Worm (Caenorhabditis elegans) whole organism, L4 larva: ENCODE results near the gene F35D11.1.
A peak's percentile ranks its signal among the peaks of the same experiment; 100 is the strongest.

ENCODE experiments used
- F10B5.3 ChIP-seq: sonication (generic microtip); optimal IDR thresholded peaks from 2 replicates; lab custom pipeline; 2016; ENCODE audit warnings: mild to moderate bottlenecking, missing genetic modification characterization, missing compliant biosample characterization
- F44E2.7 ChIP-seq: fragments of 200-800 bp; sonication (Bioruptor generic); IDR thresholded peaks from 2 replicates; pipeline ENCODE4 v2.1.2; 2022; ENCODE audit warnings: missing genetic modification characterization, missing compliant biosample characterization
- F49E8.2 ChIP-seq: sonication (generic microtip); optimal IDR thresholded peaks from 2 replicates; lab custom pipeline; 2016; ENCODE audit warnings: missing compliant biosample characterization, mild to moderate bottlenecking, missing genetic modification characterization, borderline replicate concordance
- R02D3.7 ChIP-seq: fragments of 150-350 bp; sonication (generic microtip); optimal IDR thresholded peaks from 3 replicates; lab custom pipeline; 2014; ENCODE audit warnings: missing biosample characterization, missing genetic modification characterization
- Y48G9A.11 ChIP-seq: fragments of 200-800 bp; sonication (Bioruptor generic); IDR thresholded peaks from 2 replicates; pipeline ENCODE4 v1.3.6; 2022; ENCODE audit warnings: missing genetic modification reagents, missing genetic modification characterization, missing compliant biosample characterization
- ZK337.2 ChIP-seq: fragments of 200-800 bp; sonication (Bioruptor generic); IDR thresholded peaks from 2 replicates; pipeline ENCODE4 v1.3.6; 2022; ENCODE audit warnings: missing genetic modification reagents, missing genetic modification characterization, missing compliant biosample characterization
- aha-1 ChIP-seq: fragments of 150-350 bp; peaks from one replicate; lab custom pipeline; 2014; ENCODE audit warnings: missing biosample characterization, missing genetic modification characterization
- arid-1 ChIP-seq: fragments of 200-800 bp; sonication (Bioruptor generic); conservative IDR thresholded peaks from 2 replicates; pipeline ENCODE4 v1.3.6; 2022; ENCODE audit warnings: missing genetic modification reagents, missing genetic modification characterization, missing compliant biosample characterization
- ceh-28 ChIP-seq: fragments of 150-350 bp; optimal IDR thresholded peaks from 2 replicates; lab custom pipeline; 2014; ENCODE audit warnings: missing biosample characterization, missing genetic modification reagents, missing genetic modification characterization
- ces-1 ChIP-seq: fragments of 150-350 bp; sonication (generic microtip); optimal IDR thresholded peaks from 4 replicates; lab custom pipeline; 2014; ENCODE audit warnings: missing biosample characterization, missing genetic modification reagents, missing genetic modification characterization
- cey-2 ChIP-seq: sonication (generic microtip); optimal IDR thresholded peaks from 3 replicates; lab custom pipeline; 2017; ENCODE audit warnings: missing genetic modification characterization, mild to moderate bottlenecking, missing compliant biosample characterization, antibody characterized with exemption, borderline replicate concordance; ENCODE audit not compliant: insufficient read depth
- daf-12 ChIP-seq: fragments of 150-350 bp; optimal IDR thresholded peaks from 2 replicates; lab custom pipeline; 2014; ENCODE audit warnings: missing biosample characterization, missing genetic modification reagents, missing genetic modification characterization
- daf-16 ChIP-seq, 3 experiments: sonication (generic microtip); optimal IDR thresholded peaks; 2 replicates each; lab custom pipeline; 2016 to 2017; ENCODE audit warnings: missing genetic modification characterization in 3 of 3, missing genetic modification reagents in 3 of 3, mild to moderate bottlenecking in 2 of 3, missing compliant biosample characterization in 2 of 3, missing biosample characterization in 1 of 3, moderate library complexity in 1 of 3
- daf-19 ChIP-seq: fragments of 200-800 bp; sonication (Bioruptor generic); conservative IDR thresholded peaks from 2 replicates; pipeline ENCODE4 v1.3.6; 2022; ENCODE audit warnings: missing genetic modification characterization, missing compliant biosample characterization
- dmd-6 ChIP-seq: fragments of 200-800 bp; sonication (Bioruptor generic); IDR thresholded peaks from 2 replicates; pipeline ENCODE4 v1.3.6; 2022; ENCODE audit warnings: missing genetic modification reagents, missing genetic modification characterization, missing compliant biosample characterization
- dmd-8 ChIP-seq: fragments of 200-800 bp; sonication (Bioruptor generic); IDR thresholded peaks from 2 replicates; pipeline ENCODE4 v1.3.6; 2022; ENCODE audit warnings: missing genetic modification characterization, missing compliant biosample characterization
- dmd-9 ChIP-seq: fragments of 200-800 bp; sonication (Bioruptor generic); IDR thresholded peaks from 2 replicates; pipeline ENCODE4 v1.3.6; 2022; ENCODE audit warnings: missing genetic modification reagents, missing genetic modification characterization, missing compliant biosample characterization
- duxl-1 ChIP-seq: sonication (generic microtip); optimal IDR thresholded peaks from 2 replicates; lab custom pipeline; 2016; ENCODE audit warnings: mild to moderate bottlenecking, missing genetic modification characterization, moderate library complexity, missing compliant biosample characterization; ENCODE audit not compliant: poor library complexity
- gei-8 ChIP-seq: fragments of 200-800 bp; sonication (Bioruptor generic); optimal IDR thresholded peaks from 2 replicates; lab custom pipeline; 2018; ENCODE audit warnings: mild to moderate bottlenecking, missing genetic modification characterization, missing compliant biosample characterization
- lin-1 ChIP-seq: fragments of 200-800 bp; sonication (Bioruptor generic); IDR thresholded peaks from 2 replicates; pipeline ENCODE4 v1.3.6; 2022; ENCODE audit warnings: missing genetic modification reagents, missing genetic modification characterization, missing compliant biosample characterization
- lin-38 ChIP-seq: fragments of 200-800 bp; sonication (Bioruptor generic); IDR thresholded peaks from 2 replicates; pipeline ENCODE4 v1.3.6; 2022; ENCODE audit warnings: missing genetic modification reagents, missing genetic modification characterization, missing compliant biosample characterization
- lin-39 ChIP-seq: fragments of 150-350 bp; optimal IDR thresholded peaks from 2 replicates; lab custom pipeline; 2014; ENCODE audit warnings: missing biosample characterization, missing genetic modification reagents, missing genetic modification characterization
- lir-3 ChIP-seq: sonication (generic microtip); optimal IDR thresholded peaks from 2 replicates; lab custom pipeline; 2016; ENCODE audit warnings: mild to moderate bottlenecking, missing genetic modification characterization, missing compliant biosample characterization
- madf-5 ChIP-seq, 2 experiments: fragments of 200-800 bp; sonication (Bioruptor generic); IDR thresholded peaks; 2 replicates each; pipeline ENCODE4 v1.3.6; 2022; ENCODE audit warnings: missing compliant biosample characterization in 2 of 2, missing genetic modification characterization in 2 of 2
- mdl-1 ChIP-seq, 2 experiments: fragments of 150-350 bp in 1 of 2; sonication (generic microtip) in 1 of 2; optimal IDR thresholded peaks; 2 replicates each; lab custom pipeline; 2014 to 2017; ENCODE audit warnings: missing biosample characterization in 2 of 2, missing genetic modification characterization in 2 of 2
- mdt-29 ChIP-seq: fragments of 200-800 bp; sonication (Bioruptor generic); IDR thresholded peaks from 2 replicates; pipeline ENCODE4 v1.3.6; 2022; ENCODE audit warnings: missing genetic modification reagents, missing genetic modification characterization, missing compliant biosample characterization
- nhr-11 ChIP-seq: fragments of 150-350 bp; optimal IDR thresholded peaks from 2 replicates; lab custom pipeline; 2014; ENCODE audit warnings: missing biosample characterization, missing genetic modification characterization
- nhr-28 ChIP-seq: fragments of 150-350 bp; optimal IDR thresholded peaks from 2 replicates; lab custom pipeline; 2014; ENCODE audit warnings: missing biosample characterization, missing genetic modification characterization
- nhr-41 ChIP-seq: fragments of 200-800 bp; sonication (Bioruptor generic); IDR thresholded peaks from 2 replicates; pipeline ENCODE4 v1.3.6; 2022; ENCODE audit warnings: missing genetic modification reagents, missing genetic modification characterization, missing compliant biosample characterization
- nhr-48 ChIP-seq: sonication (generic microtip); optimal IDR thresholded peaks from 2 replicates; lab custom pipeline; 2016; ENCODE audit warnings: mild to moderate bottlenecking, missing genetic modification characterization, missing compliant biosample characterization
- nhr-6 ChIP-seq: fragments of 150-350 bp; optimal IDR thresholded peaks from 2 replicates; lab custom pipeline; 2014; ENCODE audit warnings: missing biosample characterization, missing genetic modification characterization
- nhr-77 ChIP-seq: fragments of 150-350 bp; optimal IDR thresholded peaks from 2 replicates; lab custom pipeline; 2014; ENCODE audit warnings: missing biosample characterization, missing genetic modification characterization
- php-3 ChIP-seq: fragments of 200-800 bp; sonication (Bioruptor generic); IDR thresholded peaks from 2 replicates; pipeline ENCODE4 v1.3.6; 2022; ENCODE audit warnings: missing genetic modification reagents, missing genetic modification characterization, missing compliant biosample characterization
- pqm-1 ChIP-seq: sonication (generic microtip); optimal IDR thresholded peaks from 2 replicates; lab custom pipeline; 2017; ENCODE audit warnings: missing biosample characterization, missing genetic modification characterization
- set-16 ChIP-seq: fragments of 200-800 bp; sonication (Bioruptor generic); IDR thresholded peaks from 2 replicates; pipeline ENCODE4 v1.3.6; 2022; ENCODE audit warnings: missing genetic modification reagents, missing genetic modification characterization, missing compliant biosample characterization
- snpc-4 ChIP-seq: fragments of 150-350 bp; optimal IDR thresholded peaks from 2 replicates; lab custom pipeline; 2014; ENCODE audit warnings: missing biosample characterization, missing genetic modification characterization
- spr-3 ChIP-seq: fragments of 200-800 bp; sonication (Bioruptor generic); optimal IDR thresholded peaks from 2 replicates; lab custom pipeline; 2018; ENCODE audit warnings: mild to moderate bottlenecking, missing genetic modification characterization, missing compliant biosample characterization
- tag-97 ChIP-seq: fragments of 200-800 bp; sonication (Bioruptor generic); IDR thresholded peaks from 2 replicates; pipeline ENCODE4 v1.3.6; 2022; ENCODE audit warnings: missing genetic modification characterization, missing compliant biosample characterization
- tra-1 ChIP-seq: fragments of 200-800 bp; sonication (Bioruptor generic); IDR thresholded peaks from 2 replicates; pipeline ENCODE4 v1.3.6; 2022; ENCODE audit warnings: missing genetic modification reagents, missing genetic modification characterization, missing compliant biosample characterization
- zag-1 ChIP-seq: fragments of 150-350 bp; optimal IDR thresholded peaks from 2 replicates; lab custom pipeline; 2014; ENCODE audit warnings: missing biosample characterization, missing genetic modification characterization
- zfp-2 ChIP-seq: sonication (generic microtip); optimal IDR thresholded peaks from 2 replicates; lab custom pipeline; 2016; ENCODE audit warnings: mild to moderate bottlenecking, missing genetic modification characterization, missing compliant biosample characterization
- zip-11 ChIP-seq: fragments of 200-800 bp; sonication (Bioruptor generic); IDR thresholded peaks from 2 replicates; pipeline ENCODE4 v1.3.6; 2022; ENCODE audit warnings: missing genetic modification characterization, missing compliant biosample characterization
- zip-2 ChIP-seq: fragments of 150-350 bp; optimal IDR thresholded peaks from 2 replicates; lab custom pipeline; 2014; ENCODE audit warnings: missing biosample characterization, missing genetic modification characterization
- ztf-7 ChIP-seq: fragments of 150-350 bp; optimal IDR thresholded peaks from 2 replicates; lab custom pipeline; 2014; ENCODE audit warnings: missing biosample characterization, missing genetic modification characterization

Gene F35D11.1

DNA sequence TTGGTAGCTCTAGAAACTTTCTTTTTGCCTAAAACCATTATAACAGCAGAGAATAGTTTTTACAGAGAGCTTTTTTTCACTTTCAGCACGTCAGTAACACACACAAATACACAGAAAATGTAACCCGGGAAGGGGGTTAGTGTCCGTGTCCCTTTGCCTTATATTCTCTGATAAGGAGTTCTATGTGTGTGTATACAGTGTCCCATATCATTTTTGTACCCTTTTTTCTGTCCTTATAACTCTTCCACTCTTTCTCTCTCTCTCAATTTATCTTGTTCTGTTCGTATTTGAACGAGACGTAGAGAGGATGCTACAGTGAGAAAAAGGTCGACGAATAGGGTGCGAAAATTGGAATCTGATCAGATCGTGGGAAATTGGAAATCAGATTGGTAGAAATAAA is 27.9 kb upstream of the F35D11.1 start (continued):
- TF ChIP-seq daf-19 (GFP tag; lab: Robert Waterston, UW) (no peak), php-3 (GFP tag; lab: Robert Waterston, UW) (0 out of 2 replicates have a peak, but pooled peaks have one; percentile 24), nhr-41 (peak; percentile 50; the same call in 1 of the 2 replicates), dmd-9 (GFP tag; lab: Robert Waterston, UW) (no peak), ztf-7 (no peak), gei-8 (GFP tag; lab: Kevin White, UChicago) (no peak), nhr-6 (no peak), ces-1 (no peak), zfp-2 (tag; lab: Kevin White, UChicago) (no peak), F44E2.7 (GFP tag; lab: Robert Waterston, UW) (no peak), dmd-8 (GFP tag; lab: Robert Waterston, UW) (no peak), lir-3 (no peak), nhr-77 (tag; lab: Kevin White, UChicago) (no peak), cey-2 (peak; percentile 14), F49E8.2 (no peak), ZK337.2 (GFP tag; lab: Robert Waterston, UW) (no peak), zip-11 (no peak), Y48G9A.11 (GFP tag; lab: Robert Waterston, UW) (no peak), dmd-6 (peak; percentile 61), daf-12 (tag; lab: Kevin White, UChicago) (no peak), lin-38 (no peak), set-16 (GFP tag; lab: Robert Waterston, UW) (no peak), aha-1 (tag; lab: Kevin White, UChicago) (no peak), spr-3 (GFP tag; lab: Kevin White, UChicago) (no peak), zag-1 (tag; lab: Kevin White, UChicago) (no peak), mdt-29 (GFP tag; lab: Robert Waterston, UW) (no peak), pqm-1 (tag; lab: Kevin White, UChicago) (peak; percentile 93), duxl-1 (no peak)

DNA sequence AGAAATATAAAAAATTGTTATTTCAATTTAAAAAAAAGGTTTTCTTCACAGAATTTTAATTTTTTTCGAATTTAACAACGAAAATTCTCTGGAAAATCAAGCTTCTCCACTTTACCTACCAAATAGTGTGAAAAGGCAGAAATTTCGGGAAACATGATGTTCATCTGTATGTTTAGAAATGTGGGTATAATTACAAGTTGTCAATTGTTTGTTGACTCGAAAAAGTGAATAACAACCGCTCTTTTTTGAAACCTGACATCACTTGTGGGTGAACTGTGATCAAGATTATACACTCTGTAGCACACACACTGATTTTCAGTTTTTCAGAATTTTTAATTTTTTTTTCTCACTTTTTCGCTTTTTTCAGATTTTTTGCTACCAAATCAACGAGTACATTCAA is 26.9 kb upstream of the F35D11.1 start:
- TF ChIP-seq daf-16 (GFP tag; optimal IDR thresholded peaks at IDR 0.05; lab: Kevin White, UChicago) = no peak
- TF ChIP-seq daf-16 (tag; optimal IDR thresholded peaks at IDR 0.05; lab: Kevin White, UChicago) = peak; percentile 92
- TF ChIP-seq tag-97 (GFP tag; lab: Robert Waterston, UW) = no peak

DNA sequence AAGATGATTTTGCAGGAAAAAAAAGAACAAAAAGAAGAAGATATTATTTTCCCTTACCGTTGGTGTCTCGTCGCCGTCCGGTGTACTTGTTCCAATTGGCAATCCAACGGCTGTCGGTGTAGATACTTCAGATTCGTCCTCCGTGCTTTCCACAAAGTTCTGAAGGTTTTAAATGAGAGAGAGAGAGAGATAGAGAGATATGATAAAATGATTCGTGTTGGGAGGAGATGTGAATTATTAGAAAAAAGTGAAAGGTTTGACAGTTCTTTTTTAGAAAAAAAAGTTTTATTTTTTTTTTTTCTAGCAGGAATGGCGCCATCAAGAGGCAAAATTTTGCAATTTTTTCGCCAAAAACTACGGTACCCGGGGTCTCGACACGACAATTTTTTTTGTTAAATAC is 26.4 kb upstream of the F35D11.1 start:
- peak; percentile 16; the same call in 1 of the 2 replicates for TF ChIP-seq dmd-6
- TF ChIP-seq aha-1 (tag; lab: Kevin White, UChicago) = peak; percentile 86
- TF ChIP-seq lin-1 (GFP tag; lab: Robert Waterston, UW) = no peak
- no peak for TF ChIP-seq tra-1 (GFP tag; lab: Robert Waterston, UW)
- peak; percentile 32 for TF ChIP-seq nhr-28 (tag; lab: Kevin White, UChicago)
- no peak for TF ChIP-seq madf-5 (GFP tag; IDR thresholded peaks at IDR 0.05; lab: Robert Waterston, UW)

DNA sequence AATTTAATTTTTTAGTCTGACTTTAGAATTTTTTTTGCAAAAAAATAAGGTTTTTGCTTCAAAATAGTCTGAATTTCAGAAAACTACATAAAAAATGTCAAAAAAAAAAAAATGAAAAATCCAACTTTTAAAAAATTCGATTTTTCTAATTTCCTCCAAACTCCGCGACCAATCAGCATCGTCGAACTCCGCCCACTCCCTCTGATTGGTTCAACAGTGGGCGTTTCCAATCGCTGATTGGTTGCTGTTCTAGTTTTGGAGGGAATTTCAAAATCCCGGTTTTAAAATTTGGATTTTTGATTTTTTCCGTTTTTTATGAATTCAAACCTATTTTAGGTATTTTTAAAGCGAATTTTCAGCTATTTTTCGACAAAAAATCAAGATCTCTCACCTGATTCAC is 25.9 kb upstream of the F35D11.1 start:
- TF ChIP-seq F10B5.3 (tag; lab: Kevin White, UChicago) = no peak

DNA sequence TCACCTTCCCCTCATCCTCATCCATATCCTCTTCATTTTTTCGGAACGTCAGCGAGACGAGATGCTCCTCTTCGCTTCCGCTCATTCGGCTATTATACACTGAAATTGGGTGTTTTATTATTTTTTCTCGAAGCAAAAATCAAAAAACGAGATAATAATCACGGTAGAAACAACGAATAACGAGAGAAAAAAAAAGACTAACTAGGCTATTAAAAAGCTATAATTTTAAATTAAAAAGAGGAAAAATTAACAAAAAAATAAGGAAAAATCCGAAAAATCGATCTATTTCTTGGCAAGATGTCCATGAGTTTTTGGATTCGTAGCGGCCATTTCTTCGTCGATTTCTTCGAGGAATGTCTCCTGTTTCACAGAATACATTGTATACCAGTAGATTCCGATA is 25.4 kb upstream of the F35D11.1 start, which contains the start of gene ipla-1:
Gene ipla-1, minus strand, starts transcription at position 101 of the 400 bp plus-strand sequence.
- no peak for TF ChIP-seq ceh-28 (tag; lab: Kevin White, UChicago)
- TF ChIP-seq lin-1 (GFP tag; lab: Robert Waterston, UW) = no peak
- TF ChIP-seq zip-2 (tag; lab: Kevin White, UChicago) = no peak
- TF ChIP-seq nhr-11 (tag; lab: Kevin White, UChicago) = no peak
- TF ChIP-seq daf-12 (tag; lab: Kevin White, UChicago) = no peak
- no peak for TF ChIP-seq nhr-48
- TF ChIP-seq snpc-4 (tag; lab: Kevin White, UChicago) = no peak
- no peak for TF ChIP-seq arid-1 (GFP tag; lab: Robert Waterston, UW)
- TF ChIP-seq mdl-1 (tag; optimal IDR thresholded peaks at IDR 0.05; lab: Kevin White, UChicago) = no peak
- TF ChIP-seq R02D3.7 (tag; lab: Kevin White, UChicago) = no peak
- TF ChIP-seq lin-39 (tag; lab: Kevin White, UChicago) = no peak
